Worm (Caenorhabditis elegans) whole organism, mixed stage, embryonic: ENCODE measurements around the gene trx-3.

Experiments
- ces-1 ChIP-seq: fragments of 150-350 bp; optimal IDR thresholded peaks from 2 replicates; lab custom pipeline; 2014; ENCODE audit warnings: missing biosample characterization, missing genetic modification reagents, missing genetic modification characterization
- elt-1 ChIP-seq: sonication (generic microtip); optimal IDR thresholded peaks from 2 replicates; lab custom pipeline; 2017; ENCODE audit warnings: missing genetic modification characterization, mild to moderate bottlenecking, missing compliant biosample characterization, antibody characterized with exemption, moderate library complexity, borderline replicate concordance; ENCODE audit not compliant: insufficient read depth
- lin-32 ChIP-seq: fragments of 200-800 bp; sonication (Bioruptor generic); optimal IDR thresholded peaks from 2 replicates; lab custom pipeline; 2018; ENCODE audit warnings: mild to moderate bottlenecking, missing genetic modification characterization, missing compliant biosample characterization
- mab-5 ChIP-seq: fragments of 150-350 bp; optimal IDR thresholded peaks from 2 replicates; lab custom pipeline; 2014; ENCODE audit warnings: missing biosample characterization, missing genetic modification characterization
- mep-1 ChIP-seq: fragments of 150-350 bp; optimal IDR thresholded peaks from 2 replicates; lab custom pipeline; 2017; ENCODE audit warnings: missing biosample characterization, missing genetic modification reagents, missing genetic modification characterization, inconsistent platforms
- mls-2 ChIP-seq: sonication (generic microtip); optimal IDR thresholded peaks from 2 replicates; lab custom pipeline; 2016; ENCODE audit warnings: mild to moderate bottlenecking, missing genetic modification characterization, moderate library complexity, missing compliant biosample characterization
- nhr-12 ChIP-seq: fragments of 150-350 bp; optimal IDR thresholded peaks from 2 replicates; lab custom pipeline; 2014; ENCODE audit warnings: missing biosample characterization, missing genetic modification characterization
- pha-4 ChIP-seq: fragments of 150-350 bp; optimal IDR thresholded peaks from 2 replicates; lab custom pipeline; 2018; ENCODE audit warnings: missing biosample characterization, missing genetic modification reagents, missing genetic modification characterization
- unc-39 ChIP-seq: fragments of 150-350 bp; optimal IDR thresholded peaks from 2 replicates; lab custom pipeline; 2014; ENCODE audit warnings: missing biosample characterization, missing genetic modification characterization

- TF ChIP-seq mep-1 (tag; lab: Kevin White, UChicago) = no peak
- no peak for TF ChIP-seq mab-5 (tag; lab: Kevin White, UChicago)
- TF ChIP-seq unc-39 (tag; lab: Kevin White, UChicago) = no peak
- no peak for TF ChIP-seq nhr-12 (tag; lab: Kevin White, UChicago)
- no peak for TF ChIP-seq lin-32 (GFP tag; lab: Kevin White, UChicago)
- TF ChIP-seq elt-1 = no peak
- peak; percentile 40 for TF ChIP-seq ces-1 (GFP tag; lab: Kevin White, UChicago)
- no peak for TF ChIP-seq pha-4 (tag; lab: Kevin White, UChicago)
- no peak for TF ChIP-seq mls-2 (tag; lab: Kevin White, UChicago)
Observed at ce11 chrIV:4446884-4447283, 39.9 kb upstream of the trx-3 start.
